Worm (Caenorhabditis elegans): ENCODE data around the gene dur-1.
A peak's percentile ranks its signal among the peaks of the same experiment; 100 is the strongest.

dur-1 gene

DNA sequence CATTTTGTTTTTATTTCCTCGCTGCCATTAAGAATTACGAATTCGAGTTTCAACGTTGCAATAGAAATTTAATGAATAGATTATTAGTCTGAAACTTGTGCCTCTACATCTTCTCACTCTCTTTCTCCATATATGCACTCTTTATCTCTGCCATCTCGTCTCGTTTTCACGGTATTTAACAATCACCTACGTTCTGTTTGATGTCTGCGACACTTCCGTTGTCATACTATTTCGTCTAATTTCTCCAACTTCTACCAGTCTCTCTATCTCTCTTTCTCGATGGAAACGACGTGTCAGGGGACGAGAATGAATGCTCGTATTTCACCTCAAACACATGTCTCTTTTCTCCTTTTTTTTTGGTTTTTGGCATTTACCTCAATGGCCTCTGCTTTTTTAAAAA, 54.2 kb downstream of the dur-1 start (continued):
- TF ChIP-seq fkh-4 (tag; optimal IDR thresholded peaks at IDR 0.05; ENCODE audit: borderline replicate concordance) (no peak), rnt-1 (tag; optimal IDR thresholded peaks at IDR 0.05) (peak; percentile 49), mef-2 (tag; optimal IDR thresholded peaks at IDR 0.05) (no peak), nhr-76 (tag; optimal IDR thresholded peaks at IDR 0.05) (no peak), nhr-28 (tag; optimal IDR thresholded peaks at IDR 0.05) (no peak), sptf-1 (tag; optimal IDR thresholded peaks at IDR 0.05) (no peak), lin-15B (tag; optimal IDR thresholded peaks at IDR 0.05) (no peak), nhr-71 (tag; optimal IDR thresholded peaks at IDR 0.05) (peak; percentile 70), lin-39 (tag; optimal IDR thresholded peaks at IDR 0.05) (no peak), sox-4 (tag; optimal IDR thresholded peaks at IDR 0.05) (no peak), elt-3 (tag; optimal IDR thresholded peaks at IDR 0.05) (peak in 1 of 6 experiments; percentile 6), Y116A8C.19 (tag; optimal IDR thresholded peaks at IDR 0.05; ENCODE audit: borderline replicate concordance) (no peak), nhr-19 (GFP tag; conservative IDR thresholded peaks at IDR 0.05) (peak; percentile 27), nhr-12 (tag; optimal IDR thresholded peaks at IDR 0.05) (no peak), ceh-90 (tag; optimal IDR thresholded peaks at IDR 0.05) (no peak), xbp-1 (tag; optimal IDR thresholded peaks at IDR 0.05) (peak; percentile 32), nhr-11 (tag; optimal IDR thresholded peaks at IDR 0.05) (no peak), nhr-77 (tag; optimal IDR thresholded peaks at IDR 0.05) (no peak), ceh-63 (GFP tag; optimal IDR thresholded peaks at IDR 0.05) (no peak), ets-5 (GFP tag; IDR thresholded peaks at IDR 0.05) (no peak), alr-1 (tag; optimal IDR thresholded peaks at IDR 0.05; ENCODE audit: borderline replicate concordance) (no peak), lin-14 (GFP tag; optimal IDR thresholded peaks at IDR 0.05) (peak; percentile 86), nhr-90 (tag; optimal IDR thresholded peaks at IDR 0.05; ENCODE audit: poor library complexity) (no peak), lir-3 (tag; optimal IDR thresholded peaks at IDR 0.05; ENCODE audit: poor library complexity) (peak; percentile 24), mab-9 (GFP tag; IDR thresholded peaks at IDR 0.05) (no peak), skn-1 (tag; optimal IDR thresholded peaks at IDR 0.05) (no peak), ama-1 (optimal IDR thresholded peaks at IDR 0.05) (no peak), ces-1 (GFP tag; optimal IDR thresholded peaks at IDR 0.05) (no peak), lin-13 (GFP tag; optimal IDR thresholded peaks at IDR 0.05) (no peak), vab-15 (tag; optimal IDR thresholded peaks at IDR 0.05) (no peak), zip-4 (GFP tag; optimal IDR thresholded peaks at IDR 0.05) (no peak), nhr-85 (tag) (peak; percentile 86), pqm-1 (tag; optimal IDR thresholded peaks at IDR 0.05) (no peak), zag-1 (tag; optimal IDR thresholded peaks at IDR 0.05) (no peak), fkh-8 (tag; optimal IDR thresholded peaks at IDR 0.05) (peak; percentile 51), nhr-237 (tag; optimal IDR thresholded peaks at IDR 0.05) (no peak), dpl-1 (GFP tag; optimal IDR thresholded peaks at IDR 0.05) (peak in 2 of 3 experiments; percentile 10 to 38)

DNA sequence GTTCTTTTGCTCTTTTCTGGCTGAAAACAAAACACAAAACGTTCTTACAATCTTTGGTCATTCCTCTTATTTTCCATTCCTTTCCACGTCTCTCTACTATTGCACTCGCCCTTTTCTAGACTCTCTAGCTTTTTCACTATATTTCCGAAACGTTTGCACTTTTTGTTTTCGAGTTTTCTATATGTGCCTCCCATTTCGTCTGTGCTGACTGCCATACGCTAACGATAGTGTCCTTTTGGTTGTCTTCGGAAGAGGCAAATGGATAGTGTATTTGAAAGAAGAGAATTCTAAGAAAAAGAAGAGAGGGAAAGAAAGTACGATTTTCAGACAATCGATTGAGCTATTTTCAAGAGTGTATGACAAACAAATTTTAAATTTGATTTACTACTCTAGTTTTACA, 55.2 kb downstream of the dur-1 start:
- TF ChIP-seq ces-1 (GFP tag; optimal IDR thresholded peaks at IDR 0.05) (no peak), efl-3 (GFP tag; optimal IDR thresholded peaks at IDR 0.05) (no peak), ceh-82 (tag; optimal IDR thresholded peaks at IDR 0.05) (peak in 1 of 3 experiments; percentile 22), lsy-2 (tag; optimal IDR thresholded peaks at IDR 0.05) (peak in 1 of 2 experiments; percentile 11), sptf-1 (tag; optimal IDR thresholded peaks at IDR 0.05) (no peak), nhr-11 (tag; optimal IDR thresholded peaks at IDR 0.05) (no peak), nhr-71 (tag; optimal IDR thresholded peaks at IDR 0.05) (peak; percentile 37), unc-98 (GFP tag; IDR thresholded peaks at IDR 0.05) (no peak), pag-3 (tag; optimal IDR thresholded peaks at IDR 0.05; ENCODE audit: borderline replicate concordance, insufficient read depth) (no peak), lin-35 (GFP tag; optimal IDR thresholded peaks at IDR 0.05) (peak in 1 of 2 experiments; percentile 26), swsn-7 (tag; optimal IDR thresholded peaks at IDR 0.05) (no peak), mep-1 (tag; optimal IDR thresholded peaks at IDR 0.05) (peak; percentile 14), nhr-12 (tag; optimal IDR thresholded peaks at IDR 0.05) (no peak), lin-14 (GFP tag; optimal IDR thresholded peaks at IDR 0.05) (peak; percentile 64), elt-2 (tag; optimal IDR thresholded peaks at IDR 0.05) (peak; percentile 39), egl-13 (tag; optimal IDR thresholded peaks at IDR 0.05) (no peak), rnt-1 (tag; optimal IDR thresholded peaks at IDR 0.05) (peak; percentile 3), snu-23 (GFP tag; optimal IDR thresholded peaks at IDR 0.05) (peak; percentile 8)

All from whole organism, L1 larva.